Fruit fly (Drosophila melanogaster) whole organism, embryonic: ENCODE data around the gene CG43922.

ENCODE experiments used
- CG10543 ChIP-seq: fragments of 200-800 bp; sonication (Bioruptor generic); optimal IDR thresholded peaks from 3 replicates; lab custom pipeline; 2017; ENCODE audit warnings: missing biosample characterization, mild to moderate bottlenecking, missing genetic modification characterization, moderate library complexity
- CG11247 ChIP-seq: fragments of 200-800 bp; sonication (Bioruptor generic); IDR thresholded peaks from 2 replicates; pipeline ENCODE4 v1.3.6; 2022; ENCODE audit warnings: missing biosample characterization, missing genetic modification characterization
- CG11398 ChIP-seq: fragments of 200-800 bp; sonication (Bioruptor generic); optimal IDR thresholded peaks from 2 replicates; lab custom pipeline; 2016; ENCODE audit warnings: missing biosample characterization, missing genetic modification characterization
- CG12219 ChIP-seq: fragments of 200-800 bp; sonication (Bioruptor generic); optimal IDR thresholded peaks from 3 replicates; lab custom pipeline; 2018; ENCODE audit warnings: missing biosample characterization, mild to moderate bottlenecking, missing genetic modification characterization
- CG1529 ChIP-seq: fragments of 200-800 bp; sonication (Bioruptor generic); optimal IDR thresholded peaks from 3 replicates; lab custom pipeline; 2018; ENCODE audit warnings: missing biosample characterization, missing genetic modification characterization
- CG17568 ChIP-seq: fragments of 200-800 bp; sonication (Bioruptor generic); optimal IDR thresholded peaks from 2 replicates; lab custom pipeline; 2018; ENCODE audit warnings: missing biosample characterization, mild to moderate bottlenecking, missing genetic modification characterization, moderate library complexity
- CG1792 ChIP-seq: fragments of 200-800 bp; sonication (Bioruptor generic); optimal IDR thresholded peaks from 2 replicates; lab custom pipeline; 2016; ENCODE audit warnings: missing biosample characterization, missing genetic modification characterization
- CG2116 ChIP-seq: fragments of 200-800 bp; sonication (Bioruptor generic); optimal IDR thresholded peaks from 3 replicates; lab custom pipeline; 2018; ENCODE audit warnings: missing biosample characterization, mild to moderate bottlenecking, missing genetic modification characterization
- CG2120 ChIP-seq: fragments of 200-800 bp; sonication (Bioruptor generic); optimal IDR thresholded peaks from 3 replicates; lab custom pipeline; 2016; ENCODE audit warnings: missing biosample characterization, missing genetic modification characterization
- CG2889 ChIP-seq: fragments of 200-800 bp; sonication (Bioruptor generic); IDR thresholded peaks from 3 replicates; pipeline ENCODE4 v1.3.6; 2022; ENCODE audit warnings: missing biosample characterization, missing genetic modification characterization
- CG3065 ChIP-seq: fragments of 200-800 bp; sonication (Bioruptor generic); optimal IDR thresholded peaks from 2 replicates; lab custom pipeline; 2016; ENCODE audit warnings: missing biosample characterization, missing genetic modification characterization
- CG31365 ChIP-seq: fragments of 200-800 bp; sonication (Bioruptor generic); optimal IDR thresholded peaks from 2 replicates; lab custom pipeline; 2018; ENCODE audit warnings: missing biosample characterization, mild to moderate bottlenecking, missing genetic modification characterization
- CG32767 ChIP-seq: fragments of 200-800 bp; sonication (Bioruptor generic); IDR thresholded peaks from 2 replicates; pipeline ENCODE4 v1.3.6; 2022; ENCODE audit warnings: missing biosample characterization, missing genetic modification characterization
- CG33557 ChIP-seq: fragments of 200-800 bp; sonication (Bioruptor generic); optimal IDR thresholded peaks from 2 replicates; lab custom pipeline; 2019; ENCODE audit warnings: missing biosample characterization, mild to moderate bottlenecking, missing genetic modification characterization, moderate library complexity
- CG4617 ChIP-seq: fragments of 200-800 bp; sonication (Bioruptor generic); optimal IDR thresholded peaks from 3 replicates; lab custom pipeline; 2016; ENCODE audit warnings: missing biosample characterization, missing genetic modification characterization, borderline replicate concordance
- CG4730 ChIP-seq: fragments of 200-800 bp; sonication (Bioruptor generic); IDR thresholded peaks from 2 replicates; pipeline ENCODE4 v1.3.6; 2022; ENCODE audit warnings: missing biosample characterization, missing genetic modification characterization
- CG6689 ChIP-seq: fragments of 200-800 bp; sonication (Bioruptor generic); IDR thresholded peaks from 2 replicates; pipeline ENCODE4 v1.3.6; 2022; ENCODE audit warnings: missing biosample characterization, missing genetic modification characterization
- CG7786 ChIP-seq: fragments of 200-800 bp; sonication (Bioruptor generic); optimal IDR thresholded peaks from 2 replicates; lab custom pipeline; 2016; ENCODE audit warnings: missing biosample characterization, missing genetic modification characterization
- Dfd ChIP-seq, 2 experiments: fragments of >200 bp; optimal IDR thresholded peaks; 2 replicates each; lab custom pipeline; 2017; ENCODE audit warnings: missing biosample characterization in 2 of 2, missing genetic modification characterization in 2 of 2
- Dref ChIP-seq: fragments of 200-800 bp; sonication (Bioruptor generic); IDR thresholded peaks from 2 replicates; pipeline ENCODE4 v1.3.6; 2022; ENCODE audit warnings: missing biosample characterization, missing genetic modification characterization
- Fer3 ChIP-seq: fragments of 200-800 bp; sonication (Bioruptor generic); optimal IDR thresholded peaks from 2 replicates; lab custom pipeline; 2018; ENCODE audit warnings: missing biosample characterization, mild to moderate bottlenecking, missing genetic modification characterization, moderate library complexity
- HmgZ ChIP-seq: fragments of 200-800 bp; sonication (Bioruptor generic); optimal IDR thresholded peaks from 2 replicates; lab custom pipeline; 2018; ENCODE audit warnings: missing biosample characterization, mild to moderate bottlenecking, missing genetic modification characterization
- MBD-R2 ChIP-seq: fragments of 200-800 bp; sonication (Bioruptor generic); IDR thresholded peaks from 2 replicates; pipeline ENCODE4 v1.3.6; 2022; ENCODE audit warnings: missing biosample characterization, missing genetic modification characterization
- Med ChIP-seq: fragments of 200-800 bp; sonication (Bioruptor generic); peaks from one replicate; lab custom pipeline; 2016; ENCODE audit warnings: missing biosample characterization, missing genetic modification characterization, mild to moderate bottlenecking, inconsistent platforms, moderate library complexity
- Ptx1 ChIP-seq: fragments of 200-800 bp; sonication (Bioruptor generic); IDR thresholded peaks from 2 replicates; pipeline ENCODE4 v1.3.6; 2022; ENCODE audit warnings: missing biosample characterization, missing genetic modification characterization
- Rfx ChIP-seq: fragments of 200-800 bp; sonication (Bioruptor generic); IDR thresholded peaks from 2 replicates; pipeline ENCODE4 v1.3.6; 2022; ENCODE audit warnings: missing biosample characterization, missing genetic modification characterization
- Sox100B ChIP-seq: fragments of 200-800 bp; sonication (Bioruptor generic); optimal IDR thresholded peaks from 3 replicates; lab custom pipeline; 2018; ENCODE audit warnings: missing biosample characterization, mild to moderate bottlenecking, missing genetic modification characterization
- Stat92E ChIP-seq, 3 experiments: fragments of >200 bp in 2 of 3; fragments of 200-800 bp in 1 of 3; sonication (Bioruptor generic) in 1 of 3; optimal IDR thresholded peaks; 2 replicates each; lab custom pipeline; 2017 to 2019; ENCODE audit warnings: missing biosample characterization in 3 of 3, missing genetic modification characterization in 3 of 3, mild to moderate bottlenecking in 1 of 3, moderate library complexity in 1 of 3
- bigmax ChIP-seq: fragments of 200-800 bp; sonication (Bioruptor generic); optimal IDR thresholded peaks from 2 replicates; lab custom pipeline; 2018; ENCODE audit warnings: missing biosample characterization, mild to moderate bottlenecking, missing genetic modification characterization
- cas ChIP-seq: fragments of 200-800 bp; sonication (Bioruptor generic); IDR thresholded peaks from 2 replicates; pipeline ENCODE4 v1.3.6; 2022; ENCODE audit warnings: missing biosample characterization, missing genetic modification characterization
- chm ChIP-seq: fragments of 200-800 bp; sonication (Bioruptor generic); IDR thresholded peaks from 2 replicates; pipeline ENCODE4 v1.3.6; 2022; ENCODE audit warnings: missing biosample characterization, missing genetic modification characterization
- crol ChIP-seq: fragments of 200-800 bp; sonication (Bioruptor generic); IDR thresholded peaks from 2 replicates; pipeline ENCODE4 v1.3.6; 2022; ENCODE audit warnings: missing biosample characterization, missing genetic modification characterization
- dpn ChIP-seq, 2 experiments: fragments of 200-800 bp; sonication (Bioruptor generic); optimal IDR thresholded peaks; 3 replicates each; lab custom pipeline; 2016; ENCODE audit warnings: missing biosample characterization in 2 of 2, missing genetic modification characterization in 2 of 2
- en ChIP-seq: fragments of 200-800 bp; sonication (Bioruptor generic); optimal IDR thresholded peaks from 2 replicates; lab custom pipeline; 2016; ENCODE audit warnings: missing biosample characterization, missing genetic modification characterization
- fru ChIP-seq: fragments of >200 bp; optimal IDR thresholded peaks from 2 replicates; lab custom pipeline; 2017
- gcm ChIP-seq: fragments of 200-800 bp; sonication (Bioruptor generic); optimal IDR thresholded peaks from 2 replicates; lab custom pipeline; 2019; ENCODE audit warnings: missing biosample characterization, mild to moderate bottlenecking, missing genetic modification characterization, moderate library complexity
- gcm2 ChIP-seq: fragments of 200-800 bp; sonication (Bioruptor generic); optimal IDR thresholded peaks from 2 replicates; lab custom pipeline; 2016; ENCODE audit warnings: missing biosample characterization, missing genetic modification characterization
- grau ChIP-seq: fragments of 200-800 bp; optimal IDR thresholded peaks from 3 replicates; lab custom pipeline; 2019; ENCODE audit warnings: missing biosample characterization, mild to moderate bottlenecking, missing genetic modification characterization, moderate library complexity
- gro ChIP-seq: fragments of 200-800 bp; sonication (Bioruptor generic); optimal IDR thresholded peaks from 2 replicates; lab custom pipeline; 2016; ENCODE audit warnings: missing biosample characterization, missing genetic modification characterization
- luna ChIP-seq: fragments of 200-800 bp; sonication (Bioruptor generic); optimal IDR thresholded peaks from 2 replicates; lab custom pipeline; 2016; ENCODE audit warnings: missing biosample characterization, missing genetic modification characterization
- maf-S ChIP-seq: fragments of 200-800 bp; sonication (Bioruptor generic); optimal IDR thresholded peaks from 2 replicates; lab custom pipeline; 2016; ENCODE audit warnings: missing biosample characterization, missing genetic modification characterization
- pfk ChIP-seq: fragments of 200-800 bp; sonication (Bioruptor generic); optimal IDR thresholded peaks from 2 replicates; lab custom pipeline; 2018; ENCODE audit warnings: missing biosample characterization, mild to moderate bottlenecking, missing genetic modification characterization, moderate library complexity
- prd ChIP-seq, 3 experiments: fragments of >200 bp in 2 of 3; fragments of 200-800 bp in 1 of 3; sonication (Bioruptor generic) in 1 of 3; optimal IDR thresholded peaks in 2 of 3; IDR thresholded peaks in 1 of 3; 2 replicates in 2 of 3; 3 replicates in 1 of 3; pipeline versions ENCODE4 v1.3.6 to Lab custom; 2017 to 2022; ENCODE audit warnings: missing biosample characterization in 1 of 3, missing genetic modification characterization in 1 of 3
- salm ChIP-seq: fragments of 200-800 bp; sonication (Bioruptor generic); optimal IDR thresholded peaks from 2 replicates; lab custom pipeline; 2018; ENCODE audit warnings: missing biosample characterization, mild to moderate bottlenecking, missing genetic modification characterization
- shn ChIP-seq: fragments of 200-800 bp; sonication (Bioruptor generic); optimal IDR thresholded peaks from 3 replicates; lab custom pipeline; 2016; ENCODE audit warnings: missing biosample characterization, missing genetic modification characterization
- slou ChIP-seq: fragments of 200-800 bp; sonication (Bioruptor generic); optimal IDR thresholded peaks from 3 replicates; lab custom pipeline; 2016; ENCODE audit warnings: missing biosample characterization, missing genetic modification characterization
- unpg ChIP-seq: fragments of 200-800 bp; sonication (Bioruptor generic); optimal IDR thresholded peaks from 3 replicates; lab custom pipeline; 2018; ENCODE audit warnings: missing biosample characterization, mild to moderate bottlenecking, missing genetic modification characterization, moderate library complexity
- vnd ChIP-seq: fragments of 200-800 bp; sonication (Bioruptor generic); IDR thresholded peaks from 3 replicates; pipeline ENCODE4 v1.3.6; 2022; ENCODE audit warnings: missing biosample characterization, missing genetic modification characterization; ENCODE audit not compliant: partially characterized antibody
- wdn ChIP-seq: fragments of 200-800 bp; sonication (Bioruptor generic); IDR thresholded peaks from 2 replicates; pipeline ENCODE4 v1.3.6; 2022; ENCODE audit warnings: missing biosample characterization, missing genetic modification characterization

Gene CG43922

dm6 chr2L:6323536-6324385, 15.2 kb upstream of the CG43922 start, which contains the start of gene PDZ-GEF (continued):
- TF ChIP-seq slou (GFP tag; lab: Kevin White, UChicago) (peak; percentile 0), CG2889 (GFP tag; lab: Robert Waterston, UW) (no peak), CG10543 (no peak), en (GFP tag; lab: Kevin White, UChicago) (no peak), Rfx (GFP tag; lab: Robert Waterston, UW) (peak; percentile 78), wdn (GFP tag; lab: Robert Waterston, UW) (no peak), CG1792 (no peak), CG6689 (GFP tag; lab: Robert Waterston, UW) (peak; percentile 30), CG17568 (no peak), Sox100B (no peak), Ptx1 (GFP tag; lab: Robert Waterston, UW) (peak; percentile 59), grau (tag; lab: Kevin White, UChicago) (peak; percentile 53), CG4730 (no peak; the same call in 1 of the 2 replicates), cas (no peak), vnd (GFP tag; lab: Robert Waterston, UW) (no peak), CG31365 (tag; lab: Kevin White, UChicago) (peak; percentile 41), MBD-R2 (GFP tag; lab: Robert Waterston, UW) (peak; percentile 58; the same call in 1 of the 2 replicates), luna (GFP tag; lab: Kevin White, UChicago) (no peak), Dfd (GFP tag; optimal IDR thresholded peaks at IDR 0.05; lab: Kevin White, UChicago) (no peak), pfk (no peak), gcm (peak; percentile 1), salm (no peak), chm (GFP tag; lab: Robert Waterston, UW) (no peak; the same call in 1 of the 2 replicates), Med (GFP tag; lab: Kevin White, UChicago) (peak; percentile 96), CG12219 (no peak), CG4617 (GFP tag; lab: Kevin White, UChicago) (peak; percentile 93), prd (optimal IDR thresholded peaks at IDR 0.05; lab: Kevin White, UChicago) (no peak), prd (GFP tag; IDR thresholded peaks at IDR 0.05; lab: Robert Waterston, UW) (peak; percentile 60), CG1529 (no peak), CG3065 (no peak), shn (GFP tag; lab: Kevin White, UChicago) (peak; percentile 53), HmgZ (tag; lab: Kevin White, UChicago) (peak; percentile 75), CG2120 (GFP tag; lab: Kevin White, UChicago) (peak; percentile 57), Stat92E (GFP tag; optimal IDR thresholded peaks at IDR 0.05; lab: Kevin White, UChicago) (peak in 1 of 3 experiments; percentile 32), unpg (GFP tag; lab: Kevin White, UChicago) (no peak), fru (no peak), maf-S (peak; percentile 20), gro (GFP tag; lab: Kevin White, UChicago) (peak; percentile 58), Dref (GFP tag; lab: Robert Waterston, UW) (peak; percentile 50), CG2116 (GFP tag; lab: Kevin White, UChicago) (peak; percentile 38), CG11247 (GFP tag; lab: Robert Waterston, UW) (peak; percentile 66), CG7786 (GFP tag; lab: Kevin White, UChicago) (no peak), crol (GFP tag; lab: Robert Waterston, UW) (no peak), gcm2 (GFP tag; lab: Kevin White, UChicago) (no peak), CG32767 (GFP tag; lab: Robert Waterston, UW) (peak; percentile 54; the same call in 1 of the 2 replicates), Fer3 (tag; lab: Kevin White, UChicago) (no peak), CG11398 (GFP tag; lab: Kevin White, UChicago) (no peak), CG33557 (GFP tag; lab: Kevin White, UChicago) (no peak), dpn (GFP tag; optimal IDR thresholded peaks at IDR 0.05; lab: Kevin White, UChicago) (peak; percentile 51 to 77), bigmax (GFP tag; lab: Kevin White, UChicago) (no peak)
